Worm (Caenorhabditis elegans) whole organism, L4 larva: ENCODE results near the gene srh-271.

Experiments
- D1046.2 ChIP-seq: fragments of 200-800 bp; sonication (Bioruptor generic); IDR thresholded peaks from 2 replicates; pipeline ENCODE4 v1.3.6; 2022; ENCODE audit warnings: missing genetic modification characterization, missing compliant biosample characterization
- F26F4.8 ChIP-seq: fragments of 200-800 bp; sonication (Bioruptor generic); conservative IDR thresholded peaks from 2 replicates; pipeline ENCODE4 v1.3.6; 2022; ENCODE audit warnings: missing genetic modification characterization, missing compliant biosample characterization
- F37D6.2 ChIP-seq: sonication (generic microtip); optimal IDR thresholded peaks from 2 replicates; lab custom pipeline; 2016; ENCODE audit warnings: mild to moderate bottlenecking, missing genetic modification characterization, missing compliant biosample characterization
- F49E8.2 ChIP-seq: sonication (generic microtip); optimal IDR thresholded peaks from 2 replicates; lab custom pipeline; 2016; ENCODE audit warnings: missing compliant biosample characterization, mild to moderate bottlenecking, missing genetic modification characterization, borderline replicate concordance
- Y105C5A.15 ChIP-seq: fragments of 200-800 bp; sonication (Bioruptor generic); IDR thresholded peaks from 2 replicates; pipeline ENCODE4 v1.3.6; 2022; ENCODE audit warnings: missing genetic modification characterization, missing compliant biosample characterization
- Y5F2A.4 ChIP-seq: fragments of 200-800 bp; sonication (Bioruptor generic); optimal IDR thresholded peaks from 2 replicates; lab custom pipeline; 2018; ENCODE audit warnings: mild to moderate bottlenecking, missing genetic modification characterization, missing compliant biosample characterization
- ZK546.5 ChIP-seq, 2 experiments: sonication (generic microtip); optimal IDR thresholded peaks; 2 replicates each; lab custom pipeline; 2017; ENCODE audit warnings: missing biosample characterization in 2 of 2, missing genetic modification characterization in 2 of 2
- aha-1 ChIP-seq: fragments of 150-350 bp; peaks from one replicate; lab custom pipeline; 2014; ENCODE audit warnings: missing biosample characterization, missing genetic modification characterization
- aly-2 ChIP-seq: sonication (generic microtip); optimal IDR thresholded peaks from 2 replicates; lab custom pipeline; 2018; ENCODE audit warnings: missing biosample characterization, missing genetic modification characterization
- arid-1 ChIP-seq: fragments of 200-800 bp; sonication (Bioruptor generic); conservative IDR thresholded peaks from 2 replicates; pipeline ENCODE4 v1.3.6; 2022; ENCODE audit warnings: missing genetic modification reagents, missing genetic modification characterization, missing compliant biosample characterization
- ceh-28 ChIP-seq: fragments of 150-350 bp; optimal IDR thresholded peaks from 2 replicates; lab custom pipeline; 2014; ENCODE audit warnings: missing biosample characterization, missing genetic modification reagents, missing genetic modification characterization
- ceh-44 ChIP-seq: fragments of 200-800 bp; sonication (Bioruptor generic); IDR thresholded peaks from 2 replicates; pipeline ENCODE4 v1.3.6; 2022; ENCODE audit warnings: missing genetic modification reagents, missing genetic modification characterization, missing compliant biosample characterization
- ces-1 ChIP-seq: fragments of 150-350 bp; sonication (generic microtip); optimal IDR thresholded peaks from 4 replicates; lab custom pipeline; 2014; ENCODE audit warnings: missing biosample characterization, missing genetic modification reagents, missing genetic modification characterization
- daf-12 ChIP-seq: fragments of 150-350 bp; optimal IDR thresholded peaks from 2 replicates; lab custom pipeline; 2014; ENCODE audit warnings: missing biosample characterization, missing genetic modification reagents, missing genetic modification characterization
- daf-16 ChIP-seq, 3 experiments: sonication (generic microtip); optimal IDR thresholded peaks; 2 replicates each; lab custom pipeline; 2016 to 2017; ENCODE audit warnings: missing genetic modification characterization in 3 of 3, missing genetic modification reagents in 3 of 3, mild to moderate bottlenecking in 2 of 3, missing compliant biosample characterization in 2 of 3, missing biosample characterization in 1 of 3, moderate library complexity in 1 of 3
- dpl-1 ChIP-seq: fragments of 150-350 bp; optimal IDR thresholded peaks from 2 replicates; lab custom pipeline; 2014; ENCODE audit warnings: missing biosample characterization, missing genetic modification reagents, missing genetic modification characterization
- duxl-1 ChIP-seq: sonication (generic microtip); optimal IDR thresholded peaks from 2 replicates; lab custom pipeline; 2016; ENCODE audit warnings: mild to moderate bottlenecking, missing genetic modification characterization, moderate library complexity, missing compliant biosample characterization; ENCODE audit not compliant: poor library complexity
- dve-1 ChIP-seq: sonication (generic microtip); optimal IDR thresholded peaks from 2 replicates; lab custom pipeline; 2017; ENCODE audit warnings: antibody characterized with exemption, mild to moderate bottlenecking, missing genetic modification characterization, missing compliant biosample characterization; ENCODE audit not compliant: insufficient read depth
- egl-27 ChIP-seq: sonication (generic microtip); optimal IDR thresholded peaks from 3 replicates; lab custom pipeline; 2017; ENCODE audit warnings: missing biosample characterization, missing genetic modification reagents, missing genetic modification characterization
- fos-1 ChIP-seq: fragments of 150-350 bp; optimal IDR thresholded peaks from 2 replicates; lab custom pipeline; 2014; ENCODE audit warnings: missing biosample characterization, missing genetic modification characterization
- gei-8 ChIP-seq: fragments of 200-800 bp; sonication (Bioruptor generic); optimal IDR thresholded peaks from 2 replicates; lab custom pipeline; 2018; ENCODE audit warnings: mild to moderate bottlenecking, missing genetic modification characterization, missing compliant biosample characterization
- hlh-30 ChIP-seq: sonication (generic microtip); optimal IDR thresholded peaks from 2 replicates; lab custom pipeline; 2017; ENCODE audit warnings: antibody characterized with exemption, mild to moderate bottlenecking, missing genetic modification characterization, missing compliant biosample characterization; ENCODE audit not compliant: insufficient read depth
- hmg-1.1 ChIP-seq: fragments of 200-800 bp; sonication (Bioruptor generic); IDR thresholded peaks from 2 replicates; pipeline ENCODE4 v1.3.6; 2022; ENCODE audit warnings: missing genetic modification reagents, missing genetic modification characterization, missing compliant biosample characterization
- lin-1 ChIP-seq: fragments of 200-800 bp; sonication (Bioruptor generic); IDR thresholded peaks from 2 replicates; pipeline ENCODE4 v1.3.6; 2022; ENCODE audit warnings: missing genetic modification reagents, missing genetic modification characterization, missing compliant biosample characterization
- lin-13 ChIP-seq: fragments of 150-350 bp; optimal IDR thresholded peaks from 2 replicates; lab custom pipeline; 2014; ENCODE audit warnings: missing biosample characterization, missing genetic modification reagents, missing genetic modification characterization
- lsy-2 ChIP-seq, 2 experiments: fragments of 150-350 bp in 1 of 2; sonication (generic microtip) in 1 of 2; optimal IDR thresholded peaks; 2 replicates each; lab custom pipeline; 2014 to 2017; ENCODE audit warnings: missing biosample characterization in 2 of 2, missing genetic modification characterization in 2 of 2
- madf-5 ChIP-seq, 2 experiments: fragments of 200-800 bp; sonication (Bioruptor generic); IDR thresholded peaks; 2 replicates each; pipeline ENCODE4 v1.3.6; 2022; ENCODE audit warnings: missing compliant biosample characterization in 2 of 2, missing genetic modification characterization in 2 of 2
- mes-2 ChIP-seq: sonication (generic microtip); optimal IDR thresholded peaks from 2 replicates; lab custom pipeline; 2016; ENCODE audit warnings: missing genotype, mild to moderate bottlenecking, missing genetic modification characterization, missing compliant biosample characterization; ENCODE audit not compliant: poor library complexity, severe bottlenecking
- nhr-11 ChIP-seq: fragments of 150-350 bp; optimal IDR thresholded peaks from 2 replicates; lab custom pipeline; 2014; ENCODE audit warnings: missing biosample characterization, missing genetic modification characterization
- nhr-111 ChIP-seq: fragments of 200-800 bp; sonication (Bioruptor generic); optimal IDR thresholded peaks from 2 replicates; lab custom pipeline; 2018; ENCODE audit warnings: mild to moderate bottlenecking, missing genetic modification characterization, missing compliant biosample characterization
- nhr-237 ChIP-seq: sonication (generic microtip); optimal IDR thresholded peaks from 2 replicates; lab custom pipeline; 2017; ENCODE audit warnings: missing biosample characterization, missing genetic modification characterization
- nhr-25 ChIP-seq: sonication (generic microtip); optimal IDR thresholded peaks from 2 replicates; lab custom pipeline; 2017; ENCODE audit warnings: missing genetic modification characterization, mild to moderate bottlenecking, missing compliant biosample characterization, antibody characterized with exemption, moderate library complexity, borderline replicate concordance; ENCODE audit not compliant: insufficient read depth
- nhr-28 ChIP-seq: fragments of 150-350 bp; optimal IDR thresholded peaks from 2 replicates; lab custom pipeline; 2014; ENCODE audit warnings: missing biosample characterization, missing genetic modification characterization
- php-3 ChIP-seq: fragments of 200-800 bp; sonication (Bioruptor generic); IDR thresholded peaks from 2 replicates; pipeline ENCODE4 v1.3.6; 2022; ENCODE audit warnings: missing genetic modification reagents, missing genetic modification characterization, missing compliant biosample characterization
- pqm-1 ChIP-seq: sonication (generic microtip); optimal IDR thresholded peaks from 2 replicates; lab custom pipeline; 2017; ENCODE audit warnings: missing biosample characterization, missing genetic modification characterization
- sdz-12 ChIP-seq: fragments of 200-800 bp; sonication (Bioruptor generic); optimal IDR thresholded peaks from 2 replicates; lab custom pipeline; 2018; ENCODE audit warnings: mild to moderate bottlenecking, missing genetic modification characterization, missing compliant biosample characterization
- set-16 ChIP-seq: fragments of 200-800 bp; sonication (Bioruptor generic); IDR thresholded peaks from 2 replicates; pipeline ENCODE4 v1.3.6; 2022; ENCODE audit warnings: missing genetic modification reagents, missing genetic modification characterization, missing compliant biosample characterization
- snpc-1.2 ChIP-seq: fragments of 200-800 bp; sonication (Bioruptor generic); IDR thresholded peaks from 2 replicates; pipeline ENCODE4 v1.3.6; 2022; ENCODE audit warnings: missing genetic modification reagents, missing genetic modification characterization, missing compliant biosample characterization
- tag-97 ChIP-seq: fragments of 200-800 bp; sonication (Bioruptor generic); IDR thresholded peaks from 2 replicates; pipeline ENCODE4 v1.3.6; 2022; ENCODE audit warnings: missing genetic modification characterization, missing compliant biosample characterization
- unc-39 ChIP-seq: sonication (generic microtip); optimal IDR thresholded peaks from 2 replicates; lab custom pipeline; 2017; ENCODE audit warnings: missing biosample characterization, missing genetic modification characterization
- zag-1 ChIP-seq: fragments of 150-350 bp; optimal IDR thresholded peaks from 2 replicates; lab custom pipeline; 2014; ENCODE audit warnings: missing biosample characterization, missing genetic modification characterization
- zfp-3 ChIP-seq: fragments of 200-800 bp; sonication (Bioruptor generic); conservative IDR thresholded peaks from 2 replicates; pipeline ENCODE4 v1.3.6; 2022; ENCODE audit warnings: missing genetic modification reagents, missing genetic modification characterization, missing compliant biosample characterization
- ztf-11 ChIP-seq: fragments of 150-350 bp; optimal IDR thresholded peaks from 2 replicates; lab custom pipeline; 2014; ENCODE audit warnings: missing biosample characterization, missing genetic modification characterization

Gene srh-271

ce11 chrV:2580598-2580997 lies 41.2 kb downstream of the srh-271 start, which contains the start of gene C29G2.3:
Gene C29G2.3 (plus strand): TSS chrV:2580898.
- TF ChIP-seq lin-1 (GFP tag; lab: Robert Waterston, UW) (no peak), egl-27 (no peak), sdz-12 (GFP tag; lab: Kevin White, UChicago) (no peak), D1046.2 (no peak), arid-1 (no peak), dve-1 (tag; lab: Kevin White, UChicago) (no peak), fos-1 (no peak), ces-1 (GFP tag; lab: Kevin White, UChicago) (no peak), hmg-1.1 (GFP tag; lab: Robert Waterston, UW) (no peak), snpc-1.2 (GFP tag; lab: Robert Waterston, UW) (no peak), Y105C5A.15 (GFP tag; lab: Robert Waterston, UW) (no peak), daf-16 (GFP tag; optimal IDR thresholded peaks at IDR 0.05; lab: Kevin White, UChicago) (no peak), daf-16 (tag; optimal IDR thresholded peaks at IDR 0.05; lab: Kevin White, UChicago) (no peak), F26F4.8 (GFP tag; lab: Robert Waterston, UW) (no peak), gei-8 (GFP tag; lab: Kevin White, UChicago) (no peak), Y5F2A.4 (no peak), zfp-3 (GFP tag; lab: Robert Waterston, UW) (no peak), ceh-28 (no peak)

DNA sequence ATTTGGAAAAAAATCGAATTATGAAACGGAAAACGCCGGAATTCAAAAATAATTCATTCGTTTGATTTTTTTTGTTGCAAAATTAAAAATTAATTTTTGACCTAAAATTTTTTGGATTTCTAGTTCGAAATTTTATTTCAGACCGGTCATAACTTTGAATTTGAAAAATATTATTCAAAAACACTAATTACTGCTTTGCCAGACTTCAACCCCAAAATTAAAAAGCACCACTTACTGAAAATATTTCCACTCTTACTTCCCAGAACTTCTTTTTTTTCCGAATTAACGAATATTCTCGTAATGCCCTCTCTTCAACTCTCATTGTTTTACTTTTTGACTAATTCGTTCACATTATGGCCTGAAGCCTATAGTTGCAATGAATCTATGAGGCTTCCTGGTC lies 44.2 kb downstream of the srh-271 start, which contains the start of gene srt-4:
TSS of gene srt-4 (plus strand) at position 301 of the 400 bp plus-strand sequence.
- TF ChIP-seq nhr-25 (tag; lab: Kevin White, UChicago): no peak
- no peak for TF ChIP-seq pqm-1 (tag; lab: Kevin White, UChicago)
- TF ChIP-seq daf-12 (tag; lab: Kevin White, UChicago): no peak
- no peak for TF ChIP-seq nhr-111 (GFP tag; lab: Kevin White, UChicago)
- no peak for TF ChIP-seq nhr-11 (tag; lab: Kevin White, UChicago)
- no peak for TF ChIP-seq unc-39
- no peak for TF ChIP-seq daf-16 (GFP tag; optimal IDR thresholded peaks at IDR 0.05; lab: Kevin White, UChicago)
- TF ChIP-seq daf-16 (tag; optimal IDR thresholded peaks at IDR 0.05; lab: Kevin White, UChicago): no peak
- TF ChIP-seq lin-1 (GFP tag; lab: Robert Waterston, UW): no peak
- TF ChIP-seq Y105C5A.15 (GFP tag; lab: Robert Waterston, UW): no peak
- no peak for TF ChIP-seq aha-1 (tag; lab: Kevin White, UChicago)
- no peak for TF ChIP-seq arid-1
- TF ChIP-seq gei-8 (GFP tag; lab: Kevin White, UChicago): no peak
- no peak for TF ChIP-seq nhr-237

ce11 chrV:2575716-2576115 lies 46.1 kb downstream of the srh-271 start:
- no peak for TF ChIP-seq fos-1
- TF ChIP-seq F49E8.2: no peak
- TF ChIP-seq ceh-28: no peak
- no peak for TF ChIP-seq aly-2 (tag; lab: Kevin White, UChicago)
- no peak for TF ChIP-seq mes-2 (tag; lab: Kevin White, UChicago)
- TF ChIP-seq ZK546.5 (tag; optimal IDR thresholded peaks at IDR 0.05; lab: Kevin White, UChicago): no peak
- no peak for TF ChIP-seq tag-97
- TF ChIP-seq ceh-44 (GFP tag; lab: Robert Waterston, UW): no peak
- TF ChIP-seq dpl-1 (GFP tag; lab: Kevin White, UChicago): no peak
- TF ChIP-seq sdz-12 (GFP tag; lab: Kevin White, UChicago): no peak
- no peak for TF ChIP-seq ztf-11
- no peak for TF ChIP-seq php-3 (GFP tag; lab: Robert Waterston, UW)
- 0 out of 4 replicates have a peak, but pooled peaks of 1 of the 2 experiments have one; percentile 5 for TF ChIP-seq madf-5 (GFP tag; IDR thresholded peaks at IDR 0.05; lab: Robert Waterston, UW)
- no peak for TF ChIP-seq lsy-2 (tag; optimal IDR thresholded peaks at IDR 0.05; lab: Kevin White, UChicago)
- TF ChIP-seq set-16 (GFP tag; lab: Robert Waterston, UW): peak; percentile 73
- TF ChIP-seq zag-1: no peak
- no peak for TF ChIP-seq nhr-28 (tag; lab: Kevin White, UChicago)
- no peak for TF ChIP-seq F37D6.2 (tag; lab: Kevin White, UChicago)
- no peak for TF ChIP-seq pqm-1 (tag; lab: Kevin White, UChicago)
- TF ChIP-seq duxl-1 (tag; lab: Kevin White, UChicago): no peak
- no peak for TF ChIP-seq dve-1 (tag; lab: Kevin White, UChicago)
- TF ChIP-seq nhr-11 (tag; lab: Kevin White, UChicago): no peak
- no peak for TF ChIP-seq hlh-30 (tag; lab: Kevin White, UChicago)
- TF ChIP-seq Y105C5A.15 (GFP tag; lab: Robert Waterston, UW): 0 out of 2 replicates have a peak, but pooled peaks have one; percentile 40
- TF ChIP-seq lin-13: no peak
- TF ChIP-seq, all 104 proteins: peak for 3
